3 worm cellular contexts compared by ENCODE assay signal in the genomic region with DNA sequence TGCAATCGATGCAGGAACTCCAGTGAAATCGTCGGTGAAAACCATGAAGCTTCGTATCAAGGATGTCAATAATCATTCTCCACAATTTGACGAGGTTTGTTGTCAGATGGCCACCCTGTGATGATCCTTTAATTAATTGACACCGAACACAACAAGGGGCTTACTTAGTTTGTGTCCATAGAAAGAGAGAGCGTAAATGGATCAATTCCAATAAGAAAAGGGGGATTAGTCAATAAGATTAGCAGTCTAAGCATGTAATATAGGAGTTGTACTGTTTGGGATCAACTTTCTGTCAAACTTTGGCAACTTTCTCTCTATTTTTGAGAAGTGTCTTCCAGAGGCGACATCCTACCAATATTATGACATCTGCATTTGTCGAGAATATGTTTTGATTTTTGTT.
TF ChIP-seq lines count a peak whose summit lies in the region.

No protein-coding gene starts in this region.

TF ChIP-seq in whole organism, early embryonic, 17 proteins besides CTCF, POLR2A, EP300 and RAD21:
- TF ChIP-seq ama-1 (optimal IDR thresholded peaks at IDR 0.05; lab: Kevin White, UChicago) (no peak), ets-7 (tag; optimal IDR thresholded peaks at IDR 0.05; lab: Kevin White, UChicago) (no peak), scrt-1 (GFP tag; IDR thresholded peaks at IDR 0.05; lab: Robert Waterston, UW) (no peak), ceh-36 (tag; optimal IDR thresholded peaks at IDR 0.05; lab: Kevin White, UChicago) (peak; percentile 59), tbx-11 (GFP tag; IDR thresholded peaks at IDR 0.05; lab: Robert Waterston, UW) (no peak), hmg-4 (GFP tag; optimal IDR thresholded peaks at IDR 0.05; lab: Kevin White, UChicago) (no peak), ceh-13 (GFP tag; optimal IDR thresholded peaks at IDR 0.05; lab: Kevin White, UChicago) (no peak)

TF ChIP-seq in whole organism, late embryonic, 69 proteins besides CTCF, POLR2A, EP300 and RAD21:
- no peak for TF ChIP-seq K02D7.2 (tag; optimal IDR thresholded peaks at IDR 0.05; lab: Kevin White, UChicago)
- TF ChIP-seq ttx-3 (tag; optimal IDR thresholded peaks at IDR 0.05; lab: Kevin White, UChicago): no peak
- peak; percentile 76 for TF ChIP-seq unc-42 (tag; optimal IDR thresholded peaks at IDR 0.05; lab: Kevin White, UChicago)
- no peak for TF ChIP-seq nhr-232 (tag; optimal IDR thresholded peaks at IDR 0.05; lab: Kevin White, UChicago)
- TF ChIP-seq ztf-16 (tag; optimal IDR thresholded peaks at IDR 0.05; lab: Kevin White, UChicago): no peak
- no peak for TF ChIP-seq hlh-8 (tag; optimal IDR thresholded peaks at IDR 0.05; lab: Kevin White, UChicago)
- TF ChIP-seq ceh-6 (GFP tag; optimal IDR thresholded peaks at IDR 0.05; lab: Kevin White, UChicago): no peak

TF ChIP-seq in whole organism, mixed stage, embryonic, 35 proteins besides CTCF, POLR2A, EP300 and RAD21:
- TF ChIP-seq ces-1 (GFP tag; optimal IDR thresholded peaks at IDR 0.05; lab: Kevin White, UChicago): peak; percentile 95
- TF ChIP-seq elt-3 (tag; optimal IDR thresholded peaks at IDR 0.05; lab: Kevin White, UChicago): no peak
